Worm (Caenorhabditis elegans) whole organism, L1 larva: ENCODE results near the gene cwp-1.

Experiments
- ama-1 ChIP-seq: fragments of 150-350 bp; optimal IDR thresholded peaks from 2 replicates; lab custom pipeline; 2014
- fkh-10 ChIP-seq: sonication (generic microtip); optimal IDR thresholded peaks from 2 replicates; lab custom pipeline; 2017; ENCODE audit warnings: missing biosample characterization, missing genetic modification reagents, missing genetic modification characterization
- mdl-1 ChIP-seq, 2 experiments: fragments of 150-350 bp; optimal IDR thresholded peaks; 2 replicates each; lab custom pipeline; 2014 to 2017; ENCODE audit warnings: missing biosample characterization in 2 of 2, missing genetic modification characterization in 2 of 2, inconsistent platforms in 1 of 2
- pax-3 ChIP-seq: fragments of 200-800 bp; sonication (Bioruptor generic); optimal IDR thresholded peaks from 2 replicates; lab custom pipeline; 2018; ENCODE audit warnings: mild to moderate bottlenecking, missing genetic modification characterization, moderate library complexity, missing compliant biosample characterization
- skn-1 ChIP-seq: fragments of 150-350 bp; optimal IDR thresholded peaks from 2 replicates; lab custom pipeline; 2014; ENCODE audit warnings: missing biosample characterization, missing genetic modification characterization
- unc-62 ChIP-seq: fragments of 150-350 bp; optimal IDR thresholded peaks from 2 replicates; lab custom pipeline; 2014; ENCODE audit warnings: missing biosample characterization, missing genetic modification reagents, missing genetic modification characterization
- unc-98 ChIP-seq: fragments of 200-800 bp; sonication (Bioruptor generic); IDR thresholded peaks from 2 replicates; pipeline ENCODE4 v1.3.6; 2022; ENCODE audit warnings: missing genetic modification characterization, missing compliant biosample characterization
- ztf-4 ChIP-seq: fragments of 150-350 bp; optimal IDR thresholded peaks from 2 replicates; lab custom pipeline; 2014; ENCODE audit warnings: missing biosample characterization, missing genetic modification characterization

ce11 chrV:4820601-4821000 lies 20.5 kb downstream of the cwp-1 start:
- peak; percentile 39 for TF ChIP-seq skn-1 (tag; lab: Kevin White, UChicago)
- TF ChIP-seq ama-1 (lab: Kevin White, UChicago) = no peak
- TF ChIP-seq pax-3 (tag; lab: Kevin White, UChicago) = no peak
- TF ChIP-seq unc-98 (GFP tag; lab: Robert Waterston, UW) = no peak
- TF ChIP-seq mdl-1 (tag; optimal IDR thresholded peaks at IDR 0.05; lab: Kevin White, UChicago) = peak in 1 of 2 experiments; percentile 72
- no peak for TF ChIP-seq fkh-10 (GFP tag; lab: Kevin White, UChicago)
- TF ChIP-seq unc-62 (GFP tag; lab: Kevin White, UChicago) = no peak
- no peak for TF ChIP-seq ztf-4 (tag; lab: Kevin White, UChicago)
